Worm (Caenorhabditis elegans): Measurements from ENCODE around the gene F58F12.12.

- TF ChIP-seq ceh-82 (tag; optimal IDR thresholded peaks at IDR 0.05), result no peak
- TF ChIP-seq aly-2 (tag; optimal IDR thresholded peaks at IDR 0.05), result no peak
- no peak for TF ChIP-seq tbx-2 (tag; optimal IDR thresholded peaks at IDR 0.05)
- peak; percentile 20 for TF ChIP-seq elt-2 (tag; optimal IDR thresholded peaks at IDR 0.05)
- TF ChIP-seq nhr-11 (tag; optimal IDR thresholded peaks at IDR 0.05), result no peak
- TF ChIP-seq zag-1 (tag; optimal IDR thresholded peaks at IDR 0.05), result no peak
Measured at ce11 chrII:6345195-6346158, 35.5 kb upstream of the F58F12.12 start, which contains the start of gene C32D5.8.
